Fruit fly (Drosophila melanogaster) whole organism, embryonic: ENCODE results near the gene CG42271.

Source experiments
- ATbp ChIP-seq: fragments of 200-800 bp; sonication (Bioruptor generic); optimal IDR thresholded peaks from 2 replicates; lab custom pipeline; 2017; ENCODE audit warnings: missing biosample characterization, mild to moderate bottlenecking, missing genetic modification characterization, missing genetic modification reagents
- CG10366 ChIP-seq: fragments of 200-800 bp; sonication (Bioruptor generic); IDR thresholded peaks from 2 replicates; pipeline ENCODE4 v1.3.6; 2022; ENCODE audit warnings: missing biosample characterization, missing genetic modification characterization
- CG10979 ChIP-seq: fragments of 200-800 bp; sonication (Bioruptor generic); optimal IDR thresholded peaks from 2 replicates; lab custom pipeline; 2018; ENCODE audit warnings: missing biosample characterization, mild to moderate bottlenecking, missing genetic modification characterization, moderate library complexity
- CG11696 ChIP-seq: fragments of 200-800 bp; sonication (Bioruptor generic); IDR thresholded peaks from 2 replicates; pipeline ENCODE4 v1.3.6; 2022; ENCODE audit warnings: missing biosample characterization, missing genetic modification characterization
- CG12104 ChIP-seq: fragments of 200-800 bp; sonication (Bioruptor generic); optimal IDR thresholded peaks from 3 replicates; lab custom pipeline; 2016; ENCODE audit warnings: missing biosample characterization, missing genetic modification characterization
- CG12155 ChIP-seq: fragments of 200-800 bp; sonication (Bioruptor generic); optimal IDR thresholded peaks from 3 replicates; lab custom pipeline; 2016; ENCODE audit warnings: missing biosample characterization, missing genetic modification characterization
- CG12299 ChIP-seq: fragments of 200-800 bp; sonication (Bioruptor generic); optimal IDR thresholded peaks from 2 replicates; lab custom pipeline; 2018; ENCODE audit warnings: missing biosample characterization, mild to moderate bottlenecking, missing genetic modification characterization
- CG12659 ChIP-seq: fragments of 200-800 bp; sonication (Bioruptor generic); optimal IDR thresholded peaks from 3 replicates; lab custom pipeline; 2017; ENCODE audit warnings: mild to moderate bottlenecking, missing biosample characterization, missing genetic modification reagents, missing genetic modification characterization
- CG13123 ChIP-seq: fragments of 200-800 bp; sonication (Bioruptor generic); optimal IDR thresholded peaks from 2 replicates; lab custom pipeline; 2016; ENCODE audit warnings: missing biosample characterization, missing genetic modification characterization
- CG14667 ChIP-seq: fragments of 200-800 bp; sonication (Bioruptor generic); IDR thresholded peaks from 2 replicates; pipeline ENCODE4 v1.3.6; 2022; ENCODE audit warnings: missing biosample characterization, missing genetic modification characterization
- CG15601 ChIP-seq: fragments of 200-800 bp; sonication (Bioruptor generic); optimal IDR thresholded peaks from 3 replicates; lab custom pipeline; 2019; ENCODE audit warnings: missing biosample characterization, mild to moderate bottlenecking, missing genetic modification characterization, moderate library complexity
- CG16813 ChIP-seq: fragments of 200-800 bp; sonication (Bioruptor generic); IDR thresholded peaks from 3 replicates; pipeline ENCODE4 v1.3.6; 2022; ENCODE audit warnings: missing biosample characterization, missing genetic modification characterization; ENCODE audit not compliant: partially characterized antibody
- CG16815 ChIP-seq: fragments of 200-800 bp; sonication (Bioruptor generic); optimal IDR thresholded peaks from 3 replicates; lab custom pipeline; 2017; ENCODE audit warnings: missing biosample characterization, mild to moderate bottlenecking, missing genetic modification characterization
- CG17186 ChIP-seq: fragments of 200-800 bp; sonication (Bioruptor generic); optimal IDR thresholded peaks from 3 replicates; lab custom pipeline; 2017; ENCODE audit warnings: missing biosample characterization, missing genetic modification reagents, missing genetic modification characterization
- CG17361 ChIP-seq: fragments of 200-800 bp; sonication (Bioruptor generic); IDR thresholded peaks from 3 replicates; pipeline ENCODE4 v1.3.6; 2022; ENCODE audit warnings: missing biosample characterization, missing genetic modification characterization
- CG17612 ChIP-seq: fragments of 200-800 bp; sonication (Bioruptor generic); IDR thresholded peaks from 2 replicates; pipeline ENCODE4 v1.3.6; 2022; ENCODE audit warnings: missing biosample characterization, missing genetic modification characterization
- CG17829 ChIP-seq: fragments of 200-800 bp; optimal IDR thresholded peaks from 2 replicates; lab custom pipeline; 2019; ENCODE audit warnings: missing biosample characterization, mild to moderate bottlenecking, missing genetic modification characterization, moderate library complexity
- CG17912 ChIP-seq: fragments of 200-800 bp; sonication (Bioruptor generic); optimal IDR thresholded peaks from 2 replicates; lab custom pipeline; 2018; ENCODE audit warnings: missing biosample characterization, mild to moderate bottlenecking, missing genetic modification characterization
- CG1832 ChIP-seq: fragments of 200-800 bp; sonication (Bioruptor generic); optimal IDR thresholded peaks from 2 replicates; lab custom pipeline; 2017; ENCODE audit warnings: missing biosample characterization, mild to moderate bottlenecking, missing genetic modification characterization, inconsistent platforms
- CG2120 ChIP-seq: fragments of 200-800 bp; sonication (Bioruptor generic); optimal IDR thresholded peaks from 3 replicates; lab custom pipeline; 2016; ENCODE audit warnings: missing biosample characterization, missing genetic modification characterization
- CG2875 ChIP-seq: fragments of 200-800 bp; sonication (Bioruptor generic); optimal IDR thresholded peaks from 2 replicates; lab custom pipeline; 2017; ENCODE audit warnings: missing biosample characterization, mild to moderate bottlenecking, missing genetic modification characterization, missing genetic modification reagents
- CG2889 ChIP-seq: fragments of 200-800 bp; sonication (Bioruptor generic); IDR thresholded peaks from 3 replicates; pipeline ENCODE4 v1.3.6; 2022; ENCODE audit warnings: missing biosample characterization, missing genetic modification characterization
- CG4707 ChIP-seq: fragments of 200-800 bp; sonication (Bioruptor generic); optimal IDR thresholded peaks from 2 replicates; lab custom pipeline; 2018; ENCODE audit warnings: missing biosample characterization, mild to moderate bottlenecking, missing genetic modification characterization, moderate library complexity
- CG6683 ChIP-seq: fragments of 200-800 bp; sonication (Bioruptor generic); optimal IDR thresholded peaks from 2 replicates; lab custom pipeline; 2017; ENCODE audit warnings: missing biosample characterization, mild to moderate bottlenecking, missing genetic modification characterization, missing genetic modification reagents
- CG6854 ChIP-seq: fragments of 200-800 bp; sonication (Bioruptor generic); optimal IDR thresholded peaks from 3 replicates; lab custom pipeline; 2017; ENCODE audit warnings: missing biosample characterization, mild to moderate bottlenecking, missing genetic modification characterization
- CG9215 ChIP-seq: fragments of 200-800 bp; sonication (Bioruptor generic); IDR thresholded peaks from 2 replicates; pipeline ENCODE4 v1.3.6; 2022; ENCODE audit warnings: missing biosample characterization, missing genetic modification characterization
- CG9817 ChIP-seq: fragments of 200-800 bp; sonication (Bioruptor generic); optimal IDR thresholded peaks from 2 replicates; lab custom pipeline; 2018; ENCODE audit warnings: missing biosample characterization, mild to moderate bottlenecking, missing genetic modification characterization, moderate library complexity
- Deaf1 ChIP-seq: fragments of 200-800 bp; optimal IDR thresholded peaks from 3 replicates; lab custom pipeline; 2019; ENCODE audit warnings: missing biosample characterization, mild to moderate bottlenecking, missing genetic modification characterization, moderate library complexity
- HHEX ChIP-seq: fragments of 200-800 bp; sonication (Bioruptor generic); optimal IDR thresholded peaks from 3 replicates; lab custom pipeline; 2017; ENCODE audit warnings: missing biosample characterization, mild to moderate bottlenecking, missing genetic modification characterization, missing genetic modification reagents
- Hsf ChIP-seq: fragments of 200-800 bp; sonication (Bioruptor generic); optimal IDR thresholded peaks from 3 replicates; lab custom pipeline; 2016; ENCODE audit warnings: missing biosample characterization, missing genetic modification characterization
- Max ChIP-seq: fragments of 200-800 bp; sonication (Bioruptor generic); optimal IDR thresholded peaks from 2 replicates; lab custom pipeline; 2016; ENCODE audit warnings: missing biosample characterization, mild to moderate bottlenecking, missing genetic modification characterization
- Oaz ChIP-seq: fragments of 200-800 bp; sonication (Bioruptor generic); IDR thresholded peaks from 2 replicates; pipeline ENCODE4 v1.3.6; 2022; ENCODE audit warnings: missing biosample characterization, missing genetic modification characterization
- Sox102F ChIP-seq: fragments of 200-800 bp; sonication (Bioruptor generic); optimal IDR thresholded peaks from 2 replicates; lab custom pipeline; 2018; ENCODE audit warnings: missing biosample characterization, mild to moderate bottlenecking, missing genetic modification characterization, moderate library complexity
- Usf ChIP-seq: fragments of 200-800 bp; sonication (Bioruptor generic); optimal IDR thresholded peaks from 2 replicates; lab custom pipeline; 2017; ENCODE audit warnings: missing genotype, missing biosample characterization, missing genetic modification characterization
- ap ChIP-seq: fragments of 200-800 bp; sonication (Bioruptor generic); IDR thresholded peaks from 2 replicates; pipeline ENCODE4 v1.3.6; 2022; ENCODE audit warnings: missing biosample characterization, missing genetic modification characterization
- chn ChIP-seq: fragments of 200-800 bp; sonication (Bioruptor generic); optimal IDR thresholded peaks from 2 replicates; lab custom pipeline; 2016; ENCODE audit warnings: missing biosample characterization, missing genetic modification characterization
- dm ChIP-seq: fragments of 200-800 bp; sonication (Bioruptor generic); optimal IDR thresholded peaks from 3 replicates; lab custom pipeline; 2016; ENCODE audit warnings: missing biosample characterization, missing genetic modification characterization
- gro ChIP-seq: fragments of 200-800 bp; sonication (Bioruptor generic); optimal IDR thresholded peaks from 2 replicates; lab custom pipeline; 2016; ENCODE audit warnings: missing biosample characterization, missing genetic modification characterization
- gsb-n ChIP-seq: fragments of 200-800 bp; sonication (Bioruptor generic); optimal IDR thresholded peaks from 3 replicates; lab custom pipeline; 2018; ENCODE audit warnings: missing biosample characterization, mild to moderate bottlenecking, missing genetic modification characterization
- luna ChIP-seq: fragments of 200-800 bp; sonication (Bioruptor generic); optimal IDR thresholded peaks from 2 replicates; lab custom pipeline; 2016; ENCODE audit warnings: missing biosample characterization, missing genetic modification characterization
- p53 ChIP-seq: fragments of 200-800 bp; sonication (Bioruptor generic); optimal IDR thresholded peaks from 2 replicates; lab custom pipeline; 2016; ENCODE audit warnings: missing biosample characterization, missing genetic modification characterization
- pnt ChIP-seq: fragments of 200-800 bp; sonication (Bioruptor generic); optimal IDR thresholded peaks from 3 replicates; lab custom pipeline; 2016; ENCODE audit warnings: missing biosample characterization, missing genetic modification characterization
- pros ChIP-seq: fragments of 200-800 bp; sonication (Bioruptor generic); optimal IDR thresholded peaks from 3 replicates; lab custom pipeline; 2019; ENCODE audit warnings: missing biosample characterization, mild to moderate bottlenecking, missing genetic modification characterization, moderate library complexity
- ro ChIP-seq: fragments of 200-800 bp; sonication (Bioruptor generic); IDR thresholded peaks from 2 replicates; pipeline ENCODE4 v1.3.6; 2022; ENCODE audit warnings: missing biosample characterization, missing genetic modification characterization
- shn ChIP-seq: fragments of 200-800 bp; sonication (Bioruptor generic); optimal IDR thresholded peaks from 3 replicates; lab custom pipeline; 2016; ENCODE audit warnings: missing biosample characterization, missing genetic modification characterization
- so ChIP-seq: fragments of 200-800 bp; sonication (Bioruptor generic); IDR thresholded peaks from 3 replicates; pipeline ENCODE4 v1.3.6; 2022; ENCODE audit warnings: missing biosample characterization, missing genetic modification characterization
- stwl ChIP-seq: fragments of 200-800 bp; sonication (Bioruptor generic); optimal IDR thresholded peaks from 3 replicates; lab custom pipeline; 2018; ENCODE audit warnings: missing biosample characterization, mild to moderate bottlenecking, missing genetic modification characterization, moderate library complexity
- sug ChIP-seq: fragments of 200-800 bp; optimal IDR thresholded peaks from 2 replicates; lab custom pipeline; 2019; ENCODE audit warnings: missing biosample characterization, mild to moderate bottlenecking, missing genetic modification characterization, moderate library complexity
- zen2 ChIP-seq: fragments of 200-800 bp; sonication (Bioruptor generic); IDR thresholded peaks from 3 replicates; pipeline ENCODE4 v1.3.6; 2022; ENCODE audit warnings: missing biosample characterization, missing genetic modification characterization; ENCODE audit not compliant: partially characterized antibody

Gene CG42271

DNA sequence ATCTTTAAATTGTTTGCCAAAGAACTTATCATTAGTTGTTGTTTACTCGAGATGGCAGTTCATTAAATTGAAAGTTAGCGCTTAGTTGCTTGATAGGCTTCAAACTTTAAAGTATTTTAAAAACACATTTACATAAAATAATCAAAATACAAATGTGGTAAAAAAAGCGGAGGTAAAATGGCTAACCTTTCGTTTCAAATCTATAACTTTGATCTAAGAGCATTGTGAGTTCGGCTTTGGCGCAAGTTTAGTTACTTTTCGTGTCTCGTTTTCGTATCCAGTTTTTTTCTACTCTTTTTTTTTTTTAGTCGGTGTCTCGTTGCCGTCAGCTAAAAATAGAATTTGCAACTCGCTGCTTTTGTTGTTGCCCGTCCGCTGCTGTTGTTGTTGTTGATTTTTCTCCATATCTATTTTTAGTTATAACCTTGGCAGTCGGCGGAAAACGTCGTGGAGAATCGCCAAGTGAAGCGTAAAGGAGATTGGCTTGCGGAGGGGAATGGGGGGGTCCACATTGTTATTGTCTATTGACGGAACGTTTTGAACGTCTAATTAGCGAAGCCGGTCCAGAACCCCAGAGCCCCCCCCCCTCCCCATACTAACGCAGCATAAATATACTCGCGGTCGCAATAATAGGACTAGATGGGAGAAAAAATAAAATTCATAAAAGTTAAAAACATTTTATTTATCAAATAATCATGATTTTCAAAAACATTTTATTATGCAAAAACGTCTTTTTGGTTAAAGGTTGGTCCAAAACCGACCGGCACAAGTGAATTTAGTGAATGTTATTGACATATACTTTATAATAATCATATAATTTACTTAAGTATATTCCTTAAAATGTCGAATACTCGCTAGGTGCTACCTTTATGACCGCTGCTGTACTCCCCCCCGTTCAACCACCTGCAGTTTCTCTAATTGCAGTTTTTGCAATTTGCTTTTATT is 19.1 kb downstream of the CG42271 start (continued):
- TF ChIP-seq CG2889 (GFP tag; lab: Robert Waterston, UW): no peak
- peak; percentile 59 for TF ChIP-seq HHEX (GFP tag; lab: Kevin White, UChicago)
- no peak for TF ChIP-seq CG17912 (GFP tag; lab: Kevin White, UChicago)
- no peak for TF ChIP-seq Usf
- peak; percentile 24; the same call in 1 of the 2 replicates for TF ChIP-seq CG9215
- TF ChIP-seq Max: no peak
- no peak for TF ChIP-seq CG16813 (GFP tag; lab: Robert Waterston, UW)
- TF ChIP-seq luna (GFP tag; lab: Kevin White, UChicago): no peak
- no peak for TF ChIP-seq stwl
- no peak for TF ChIP-seq shn (GFP tag; lab: Kevin White, UChicago)
- peak; percentile 33; the same call in 2 of the 3 replicates for TF ChIP-seq CG17361 (GFP tag; lab: Robert Waterston, UW)
- peak; percentile 31 for TF ChIP-seq Deaf1 (tag; lab: Kevin White, UChicago)
- no peak for TF ChIP-seq p53
- no peak for TF ChIP-seq Hsf
- TF ChIP-seq pnt (GFP tag; lab: Kevin White, UChicago): no peak
- peak; percentile 17 for TF ChIP-seq CG17829
- peak; percentile 72 for TF ChIP-seq CG11696 (GFP tag; lab: Robert Waterston, UW)
- no peak for TF ChIP-seq CG12299 (tag; lab: Kevin White, UChicago)
- peak; percentile 12 for TF ChIP-seq CG12155 (GFP tag; lab: Kevin White, UChicago)
- peak; percentile 56 for TF ChIP-seq CG9817 (tag; lab: Kevin White, UChicago)
- TF ChIP-seq CG6683 (GFP tag; lab: Kevin White, UChicago): peak; percentile 18
- no peak for TF ChIP-seq CG16815 (GFP tag; lab: Kevin White, UChicago)
- no peak for TF ChIP-seq Oaz (GFP tag; lab: Robert Waterston, UW)
- TF ChIP-seq CG12659 (GFP tag; lab: Kevin White, UChicago): no peak
- no peak for TF ChIP-seq CG6854
- peak; percentile 14 for TF ChIP-seq CG12104
- peak; percentile 16; the same call in 1 of the 2 replicates for TF ChIP-seq CG10366 (GFP tag; lab: Robert Waterston, UW)
- no peak for TF ChIP-seq zen2 (GFP tag; lab: Robert Waterston, UW)
- TF ChIP-seq CG4707 (GFP tag; lab: Kevin White, UChicago): no peak
- TF ChIP-seq gsb-n (tag; lab: Kevin White, UChicago): no peak
- TF ChIP-seq pros (GFP tag; lab: Kevin White, UChicago): no peak
- peak; percentile 22 for TF ChIP-seq sug
- peak; percentile 21 for TF ChIP-seq CG2120 (GFP tag; lab: Kevin White, UChicago)
- TF ChIP-seq CG10979: peak; percentile 35
- no peak for TF ChIP-seq CG17186 (GFP tag; lab: Kevin White, UChicago)
- TF ChIP-seq CG17612 (GFP tag; lab: Robert Waterston, UW): no peak
- TF ChIP-seq so (GFP tag; lab: Robert Waterston, UW): no peak
- TF ChIP-seq CG13123: no peak
- peak; percentile 37; the same call in 1 of the 2 replicates for TF ChIP-seq ap
- TF ChIP-seq ro (GFP tag; lab: Robert Waterston, UW): no peak
- no peak for TF ChIP-seq CG2875 (GFP tag; lab: Kevin White, UChicago)
- TF ChIP-seq ATbp (GFP tag; lab: Kevin White, UChicago): no peak
- TF ChIP-seq Sox102F (GFP tag; lab: Kevin White, UChicago): peak; percentile 35
- TF ChIP-seq CG14667: no peak
- no peak for TF ChIP-seq chn (GFP tag; lab: Kevin White, UChicago)
- no peak for TF ChIP-seq dm (GFP tag; lab: Kevin White, UChicago)
- TF ChIP-seq CG1832 (GFP tag; lab: Kevin White, UChicago): no peak
- TF ChIP-seq gro: no peak
- TF ChIP-seq CG15601 (tag; lab: Kevin White, UChicago): no peak
